Fruit fly (Drosophila melanogaster) whole organism, embryonic: ENCODE results near the gene CG31752.

Experiments
- BtbVII ChIP-seq: fragments of 200-800 bp; sonication (Bioruptor generic); optimal IDR thresholded peaks from 3 replicates; lab custom pipeline; 2017; ENCODE audit warnings: missing biosample characterization, mild to moderate bottlenecking, missing genetic modification characterization
- Bteb2 ChIP-seq: fragments of 200-800 bp; sonication (Bioruptor generic); optimal IDR thresholded peaks from 2 replicates; lab custom pipeline; 2016; ENCODE audit warnings: missing biosample characterization, missing genetic modification characterization
- CG10267 ChIP-seq: fragments of 200-800 bp; sonication (Bioruptor generic); optimal IDR thresholded peaks from 2 replicates; lab custom pipeline; 2018; ENCODE audit warnings: missing biosample characterization, mild to moderate bottlenecking, missing genetic modification characterization, moderate library complexity
- CG10431 ChIP-seq: fragments of 200-800 bp; sonication (Bioruptor generic); optimal IDR thresholded peaks from 3 replicates; lab custom pipeline; 2018; ENCODE audit warnings: missing biosample characterization, mild to moderate bottlenecking, missing genetic modification characterization
- CG10543 ChIP-seq: fragments of 200-800 bp; sonication (Bioruptor generic); optimal IDR thresholded peaks from 3 replicates; lab custom pipeline; 2017; ENCODE audit warnings: missing biosample characterization, mild to moderate bottlenecking, missing genetic modification characterization, moderate library complexity
- CG10959 ChIP-seq: fragments of 200-800 bp; sonication (Bioruptor generic); IDR thresholded peaks from 2 replicates; pipeline ENCODE4 v1.3.6; 2022; ENCODE audit warnings: missing biosample characterization, missing genetic modification characterization
- CG12104 ChIP-seq: fragments of 200-800 bp; sonication (Bioruptor generic); optimal IDR thresholded peaks from 3 replicates; lab custom pipeline; 2016; ENCODE audit warnings: missing biosample characterization, missing genetic modification characterization
- CG12236 ChIP-seq: fragments of 200-800 bp; sonication (Bioruptor generic); optimal IDR thresholded peaks from 2 replicates; lab custom pipeline; 2016; ENCODE audit warnings: missing biosample characterization, missing genetic modification characterization
- CG12769 ChIP-seq: fragments of 200-800 bp; sonication (Bioruptor generic); optimal IDR thresholded peaks from 2 replicates; lab custom pipeline; 2019; ENCODE audit warnings: missing biosample characterization, mild to moderate bottlenecking, missing genetic modification characterization, moderate library complexity
- CG14965 ChIP-seq: fragments of 200-800 bp; sonication (Bioruptor generic); optimal IDR thresholded peaks from 2 replicates; lab custom pipeline; 2016; ENCODE audit warnings: missing biosample characterization, missing genetic modification characterization, borderline replicate concordance
- CG2202 ChIP-seq: fragments of 200-800 bp; sonication (Bioruptor generic); optimal IDR thresholded peaks from 2 replicates; lab custom pipeline; 2018; ENCODE audit warnings: missing biosample characterization, mild to moderate bottlenecking, missing genetic modification characterization
- CG32772 ChIP-seq: fragments of 200-800 bp; sonication (Bioruptor generic); IDR thresholded peaks from 2 replicates; pipeline ENCODE4 v1.3.6; 2022; ENCODE audit warnings: missing biosample characterization, missing genetic modification characterization
- CG4404 ChIP-seq: fragments of 200-800 bp; sonication (Bioruptor generic); IDR thresholded peaks from 2 replicates; pipeline ENCODE4 v1.3.6; 2022; ENCODE audit warnings: missing biosample characterization, missing genetic modification characterization
- CG4854 ChIP-seq: fragments of 200-800 bp; sonication (Bioruptor generic); optimal IDR thresholded peaks from 2 replicates; lab custom pipeline; 2016; ENCODE audit warnings: missing biosample characterization, missing genetic modification characterization, inconsistent platforms
- CG7372 ChIP-seq: fragments of 200-800 bp; sonication (Bioruptor generic); IDR thresholded peaks from 2 replicates; pipeline ENCODE4 v1.3.6; 2022; ENCODE audit warnings: missing biosample characterization, missing genetic modification characterization
- CG8388 ChIP-seq: fragments of 200-800 bp; sonication (Bioruptor generic); optimal IDR thresholded peaks from 2 replicates; lab custom pipeline; 2019; ENCODE audit warnings: missing biosample characterization, mild to moderate bottlenecking, missing genetic modification characterization, moderate library complexity
- CG8765 ChIP-seq: fragments of 200-800 bp; sonication (Bioruptor generic); IDR thresholded peaks from 2 replicates; pipeline ENCODE4 v1.3.6; 2022; ENCODE audit warnings: missing biosample characterization, missing genetic modification characterization
- CG9727 ChIP-seq: fragments of 200-800 bp; sonication (Bioruptor generic); optimal IDR thresholded peaks from 3 replicates; lab custom pipeline; 2017; ENCODE audit warnings: missing biosample characterization, mild to moderate bottlenecking, missing genetic modification characterization
- CG9932 ChIP-seq: fragments of 200-800 bp; sonication (Bioruptor generic); IDR thresholded peaks from 2 replicates; pipeline ENCODE4 v1.3.6; 2022; ENCODE audit warnings: missing biosample characterization, missing genetic modification characterization
- Ets65A ChIP-seq: fragments of 200-800 bp; sonication (Bioruptor generic); peaks from one replicate; lab custom pipeline; 2016; ENCODE audit warnings: missing biosample characterization, missing genetic modification characterization
- HHEX ChIP-seq: fragments of 200-800 bp; sonication (Bioruptor generic); optimal IDR thresholded peaks from 3 replicates; lab custom pipeline; 2017; ENCODE audit warnings: missing biosample characterization, mild to moderate bottlenecking, missing genetic modification characterization, missing genetic modification reagents
- HmgD ChIP-seq: fragments of 200-800 bp; sonication (Bioruptor generic); optimal IDR thresholded peaks from 3 replicates; lab custom pipeline; 2016; ENCODE audit warnings: missing biosample characterization, missing genetic modification characterization
- Hmr ChIP-seq: fragments of 200-800 bp; sonication (Bioruptor generic); optimal IDR thresholded peaks from 3 replicates; lab custom pipeline; 2017; ENCODE audit warnings: mild to moderate bottlenecking, missing biosample characterization, missing genetic modification reagents, missing genetic modification characterization
- MESR4 ChIP-seq: fragments of 200-800 bp; sonication (Bioruptor generic); optimal IDR thresholded peaks from 2 replicates; lab custom pipeline; 2018; ENCODE audit warnings: missing biosample characterization, mild to moderate bottlenecking, missing genetic modification characterization, moderate library complexity
- Opbp ChIP-seq: fragments of 200-800 bp; sonication (Bioruptor generic); IDR thresholded peaks from 3 replicates; pipeline ENCODE4 v1.3.6; 2022; ENCODE audit warnings: missing biosample characterization, missing genetic modification characterization; ENCODE audit not compliant: partially characterized antibody
- Tbp ChIP-seq: fragments of >200 bp; optimal IDR thresholded peaks from 2 replicates; lab custom pipeline; 2018; ENCODE audit warnings: missing biosample characterization, missing genetic modification characterization
- ase ChIP-seq: fragments of 200-800 bp; sonication (Bioruptor generic); IDR thresholded peaks from 3 replicates; pipeline ENCODE4 v1.3.6; 2022; ENCODE audit warnings: missing biosample characterization, missing genetic modification characterization
- ash1 ChIP-seq: fragments of 200-800 bp; sonication (Bioruptor generic); optimal IDR thresholded peaks from 2 replicates; lab custom pipeline; 2018; ENCODE audit warnings: missing biosample characterization, mild to moderate bottlenecking, missing genetic modification characterization
- bab2 ChIP-seq: fragments of 200-800 bp; sonication (Bioruptor generic); optimal IDR thresholded peaks from 2 replicates; lab custom pipeline; 2016; ENCODE audit warnings: missing biosample characterization, missing genetic modification characterization
- crol ChIP-seq: fragments of 200-800 bp; sonication (Bioruptor generic); IDR thresholded peaks from 2 replicates; pipeline ENCODE4 v1.3.6; 2022; ENCODE audit warnings: missing biosample characterization, missing genetic modification characterization
- esg ChIP-seq: fragments of 200-800 bp; sonication (Bioruptor generic); conservative IDR thresholded peaks from 2 replicates; pipeline ENCODE4 v1.3.6; 2022; ENCODE audit warnings: missing biosample characterization, missing genetic modification characterization
- ftz-f1 ChIP-seq: fragments of 200-800 bp; sonication (Bioruptor generic); optimal IDR thresholded peaks from 2 replicates; lab custom pipeline; 2016; ENCODE audit warnings: missing biosample characterization, missing genetic modification characterization
- gcm ChIP-seq: fragments of 200-800 bp; sonication (Bioruptor generic); optimal IDR thresholded peaks from 2 replicates; lab custom pipeline; 2019; ENCODE audit warnings: missing biosample characterization, mild to moderate bottlenecking, missing genetic modification characterization, moderate library complexity
- gcm2 ChIP-seq: fragments of 200-800 bp; sonication (Bioruptor generic); optimal IDR thresholded peaks from 2 replicates; lab custom pipeline; 2016; ENCODE audit warnings: missing biosample characterization, missing genetic modification characterization
- grau ChIP-seq: fragments of 200-800 bp; optimal IDR thresholded peaks from 3 replicates; lab custom pipeline; 2019; ENCODE audit warnings: missing biosample characterization, mild to moderate bottlenecking, missing genetic modification characterization, moderate library complexity
- grn ChIP-seq: fragments of 200-800 bp; sonication (Bioruptor generic); optimal IDR thresholded peaks from 3 replicates; lab custom pipeline; 2017; ENCODE audit warnings: missing biosample characterization, missing genetic modification characterization
- hkb ChIP-seq, 2 experiments: fragments of 200-800 bp in 1 of 2; fragments of >200 bp in 1 of 2; sonication (Bioruptor generic) in 1 of 2; IDR thresholded peaks in 1 of 2; optimal IDR thresholded peaks in 1 of 2; 2 replicates each; pipeline versions ENCODE4 v1.3.6 to Lab custom; 2017 to 2022; ENCODE audit warnings: missing biosample characterization in 1 of 2, missing genetic modification characterization in 1 of 2
- jing ChIP-seq: fragments of 200-800 bp; sonication (Bioruptor generic); optimal IDR thresholded peaks from 2 replicates; lab custom pipeline; 2018; ENCODE audit warnings: missing biosample characterization, mild to moderate bottlenecking, missing genetic modification characterization
- kni ChIP-seq: fragments of 200-800 bp; sonication (Bioruptor generic); optimal IDR thresholded peaks from 3 replicates; lab custom pipeline; 2017; ENCODE audit warnings: mild to moderate bottlenecking, missing biosample characterization, missing genetic modification reagents, missing genetic modification characterization
- lmd ChIP-seq: fragments of 200-800 bp; sonication (Bioruptor generic); IDR thresholded peaks from 2 replicates; pipeline ENCODE4 v1.3.6; 2022; ENCODE audit warnings: missing biosample characterization, missing genetic modification characterization
- mam ChIP-seq: fragments of 200-800 bp; sonication (Bioruptor generic); optimal IDR thresholded peaks from 3 replicates; lab custom pipeline; 2016; ENCODE audit warnings: missing biosample characterization, missing genetic modification characterization
- nau ChIP-seq: fragments of 200-800 bp; sonication (Bioruptor generic); optimal IDR thresholded peaks from 3 replicates; lab custom pipeline; 2017; ENCODE audit warnings: missing biosample characterization, mild to moderate bottlenecking, missing genetic modification characterization, missing genetic modification reagents
- org-1 ChIP-seq: fragments of 200-800 bp; sonication (Bioruptor generic); optimal IDR thresholded peaks from 2 replicates; lab custom pipeline; 2017; ENCODE audit warnings: missing biosample characterization, missing genetic modification characterization
- scrt ChIP-seq: fragments of 200-800 bp; sonication (Bioruptor generic); optimal IDR thresholded peaks from 2 replicates; lab custom pipeline; 2018; ENCODE audit warnings: missing biosample characterization, mild to moderate bottlenecking, missing genetic modification characterization, moderate library complexity
- slbo ChIP-seq: fragments of 200-800 bp; sonication (Bioruptor generic); IDR thresholded peaks from 2 replicates; pipeline ENCODE4 v1.3.6; 2022; ENCODE audit warnings: missing biosample characterization, missing genetic modification characterization
- tio ChIP-seq: fragments of 200-800 bp; sonication (Bioruptor generic); optimal IDR thresholded peaks from 2 replicates; lab custom pipeline; 2017; ENCODE audit warnings: missing biosample characterization, missing genetic modification characterization, inconsistent platforms
- wor ChIP-seq: fragments of 200-800 bp; sonication (Bioruptor generic); IDR thresholded peaks from 2 replicates; pipeline ENCODE4 v1.3.6; 2022; ENCODE audit warnings: missing biosample characterization, missing genetic modification characterization
- zf30C ChIP-seq: fragments of 200-800 bp; sonication (Bioruptor generic); optimal IDR thresholded peaks from 3 replicates; lab custom pipeline; 2018; ENCODE audit warnings: missing biosample characterization, mild to moderate bottlenecking, missing genetic modification characterization
- zfh2 ChIP-seq: fragments of 200-800 bp; sonication (Bioruptor generic); optimal IDR thresholded peaks from 2 replicates; lab custom pipeline; 2016; ENCODE audit warnings: missing biosample characterization, missing genetic modification characterization

CG31752 gene

dm6 chr2L:18839143-18839872 is 1.8 kb downstream of the CG31752 start, which contains the start of gene CG10600 (continued):
- peak; percentile 30 for TF ChIP-seq ash1 (GFP tag; lab: Kevin White, UChicago)
- peak; percentile 35 for TF ChIP-seq CG10431 (GFP tag; lab: Kevin White, UChicago)
- no peak for TF ChIP-seq nau
- TF ChIP-seq Opbp (GFP tag; lab: Robert Waterston, UW) = peak; percentile 90
- TF ChIP-seq HHEX (GFP tag; lab: Kevin White, UChicago) = peak; percentile 77
- TF ChIP-seq CG12104 (GFP tag; lab: Kevin White, UChicago) = peak; percentile 56
- peak; percentile 87 for TF ChIP-seq CG4854 (GFP tag; lab: Kevin White, UChicago)
- TF ChIP-seq CG9727 (GFP tag; lab: Kevin White, UChicago) = peak; percentile 48
- peak; percentile 69 for TF ChIP-seq ftz-f1 (GFP tag; lab: Kevin White, UChicago)
- peak; percentile 80 for TF ChIP-seq Bteb2 (GFP tag; lab: Kevin White, UChicago)
- peak; percentile 79 for TF ChIP-seq BtbVII (GFP tag; lab: Kevin White, UChicago)
- TF ChIP-seq Ets65A (GFP tag; lab: Kevin White, UChicago) = peak; percentile 99
- peak; percentile 91 for TF ChIP-seq CG32772 (GFP tag; lab: Robert Waterston, UW)
- peak; percentile 67 for TF ChIP-seq CG12236 (GFP tag; lab: Kevin White, UChicago)
- peak; percentile 84 for TF ChIP-seq bab2 (GFP tag; lab: Kevin White, UChicago)
- TF ChIP-seq zfh2 (GFP tag; lab: Kevin White, UChicago) = peak; percentile 91
- peak; percentile 53 for TF ChIP-seq CG10959 (GFP tag; lab: Robert Waterston, UW)
- TF ChIP-seq gcm2 (GFP tag; lab: Kevin White, UChicago) = peak; percentile 75
- 0 out of 2 replicates have a peak, but pooled peaks have one; percentile 12 for TF ChIP-seq wor
- peak; percentile 84 for TF ChIP-seq MESR4 (GFP tag; lab: Kevin White, UChicago)
- peak; percentile 98 for TF ChIP-seq CG10267 (tag; lab: Kevin White, UChicago)
- peak; percentile 90 for TF ChIP-seq slbo
- TF ChIP-seq grn (GFP tag; lab: Kevin White, UChicago) = peak; percentile 52
- TF ChIP-seq tio = no peak
- TF ChIP-seq CG9932 = peak; percentile 89
- TF ChIP-seq mam = peak; percentile 92
- peak; percentile 97 for TF ChIP-seq HmgD
- peak; percentile 31 for TF ChIP-seq CG14965 (GFP tag; lab: Kevin White, UChicago)
- peak; percentile 93 for TF ChIP-seq Hmr (GFP tag; lab: Kevin White, UChicago)
- TF ChIP-seq CG8765 = peak; percentile 43; the same call in 1 of the 2 replicates
- TF ChIP-seq lmd (GFP tag; lab: Robert Waterston, UW) = peak; percentile 59; the same call in 1 of the 2 replicates
- TF ChIP-seq scrt (GFP tag; lab: Kevin White, UChicago) = peak; percentile 61
- TF ChIP-seq CG4404 (GFP tag; lab: Robert Waterston, UW) = no peak
- TF ChIP-seq esg (GFP tag; lab: Robert Waterston, UW) = no peak
- TF ChIP-seq crol (GFP tag; lab: Robert Waterston, UW) = no peak
- peak; percentile 69 for TF ChIP-seq org-1 (GFP tag; lab: Kevin White, UChicago)
- peak; percentile 12 for TF ChIP-seq zf30C
- TF ChIP-seq grau (tag; lab: Kevin White, UChicago) = peak; percentile 69
- peak; percentile 55 for TF ChIP-seq kni (GFP tag; lab: Kevin White, UChicago)
- no peak for TF ChIP-seq CG12769 (tag; lab: Kevin White, UChicago)
- TF ChIP-seq CG8388 = no peak
- TF ChIP-seq CG2202 (tag; lab: Kevin White, UChicago) = peak; percentile 44
- TF ChIP-seq CG10543 = peak; percentile 75
- TF ChIP-seq jing = peak; percentile 13
- peak; percentile 16; the same call in 1 of the 2 replicates for TF ChIP-seq CG7372
- peak; percentile 71 for TF ChIP-seq hkb (optimal IDR thresholded peaks at IDR 0.05; lab: Kevin White, UChicago)
- peak; percentile 67 for TF ChIP-seq hkb (GFP tag; IDR thresholded peaks at IDR 0.05; lab: Robert Waterston, UW)
- TF ChIP-seq gcm (GFP tag; lab: Kevin White, UChicago) = peak; percentile 29
- TF ChIP-seq Tbp (GFP tag; lab: Kevin White, UChicago) = no peak
- TF ChIP-seq ase = peak; percentile 59; the same call in 2 of the 3 replicates
